Fruit fly (Drosophila melanogaster) whole organism, embryonic: ENCODE measurements around the gene GluProRS.

ENCODE experiments used
- Asciz ChIP-seq: fragments of 200-800 bp; sonication (Bioruptor generic); optimal IDR thresholded peaks from 2 replicates; lab custom pipeline; 2017; ENCODE audit warnings: missing biosample characterization, mild to moderate bottlenecking, missing genetic modification characterization, missing genetic modification reagents
- Atf6 ChIP-seq: fragments of 200-800 bp; sonication (Bioruptor generic); IDR thresholded peaks from 2 replicates; pipeline ENCODE4 v1.3.6; 2022; ENCODE audit warnings: missing biosample characterization, missing genetic modification characterization
- CG10366 ChIP-seq: fragments of 200-800 bp; sonication (Bioruptor generic); IDR thresholded peaks from 2 replicates; pipeline ENCODE4 v1.3.6; 2022; ENCODE audit warnings: missing biosample characterization, missing genetic modification characterization
- CG10979 ChIP-seq: fragments of 200-800 bp; sonication (Bioruptor generic); optimal IDR thresholded peaks from 2 replicates; lab custom pipeline; 2018; ENCODE audit warnings: missing biosample characterization, mild to moderate bottlenecking, missing genetic modification characterization, moderate library complexity
- CG11398 ChIP-seq: fragments of 200-800 bp; sonication (Bioruptor generic); optimal IDR thresholded peaks from 2 replicates; lab custom pipeline; 2016; ENCODE audit warnings: missing biosample characterization, missing genetic modification characterization
- CG13624 ChIP-seq: fragments of 200-800 bp; sonication (Bioruptor generic); optimal IDR thresholded peaks from 2 replicates; lab custom pipeline; 2016; ENCODE audit warnings: missing biosample characterization, missing genetic modification characterization
- CG15479 ChIP-seq: fragments of 200-800 bp; sonication (Bioruptor generic); optimal IDR thresholded peaks from 3 replicates; lab custom pipeline; 2019; ENCODE audit warnings: missing biosample characterization, mild to moderate bottlenecking, missing genetic modification characterization, moderate library complexity
- CG17568 ChIP-seq: fragments of 200-800 bp; sonication (Bioruptor generic); optimal IDR thresholded peaks from 2 replicates; lab custom pipeline; 2018; ENCODE audit warnings: missing biosample characterization, mild to moderate bottlenecking, missing genetic modification characterization, moderate library complexity
- CG18476 ChIP-seq: fragments of 200-800 bp; sonication (Bioruptor generic); optimal IDR thresholded peaks from 2 replicates; lab custom pipeline; 2016; ENCODE audit warnings: missing biosample characterization, mild to moderate bottlenecking, missing genetic modification characterization
- CG18764 ChIP-seq: fragments of 200-800 bp; sonication (Bioruptor generic); optimal IDR thresholded peaks from 3 replicates; lab custom pipeline; 2016; ENCODE audit warnings: missing biosample characterization, missing genetic modification characterization
- CG2120 ChIP-seq: fragments of 200-800 bp; sonication (Bioruptor generic); optimal IDR thresholded peaks from 3 replicates; lab custom pipeline; 2016; ENCODE audit warnings: missing biosample characterization, missing genetic modification characterization
- CG3065 ChIP-seq: fragments of 200-800 bp; sonication (Bioruptor generic); optimal IDR thresholded peaks from 2 replicates; lab custom pipeline; 2016; ENCODE audit warnings: missing biosample characterization, missing genetic modification characterization
- CG3163 ChIP-seq: fragments of 200-800 bp; sonication (Bioruptor generic); optimal IDR thresholded peaks from 3 replicates; lab custom pipeline; 2016; ENCODE audit warnings: missing biosample characterization, missing genetic modification characterization
- CG33557 ChIP-seq: fragments of 200-800 bp; sonication (Bioruptor generic); optimal IDR thresholded peaks from 2 replicates; lab custom pipeline; 2019; ENCODE audit warnings: missing biosample characterization, mild to moderate bottlenecking, missing genetic modification characterization, moderate library complexity
- CG3407 ChIP-seq: fragments of 200-800 bp; sonication (Bioruptor generic); optimal IDR thresholded peaks from 2 replicates; lab custom pipeline; 2018; ENCODE audit warnings: missing biosample characterization, mild to moderate bottlenecking, missing genetic modification characterization
- CG4820 ChIP-seq: fragments of 200-800 bp; sonication (Bioruptor generic); optimal IDR thresholded peaks from 3 replicates; lab custom pipeline; 2016; ENCODE audit warnings: missing biosample characterization, missing genetic modification characterization
- CG6689 ChIP-seq: fragments of 200-800 bp; sonication (Bioruptor generic); IDR thresholded peaks from 2 replicates; pipeline ENCODE4 v1.3.6; 2022; ENCODE audit warnings: missing biosample characterization, missing genetic modification characterization
- CG6791 ChIP-seq: fragments of 200-800 bp; sonication (Bioruptor generic); IDR thresholded peaks from 3 replicates; pipeline ENCODE4 v1.3.6; 2022; ENCODE audit warnings: missing biosample characterization, missing genetic modification characterization; ENCODE audit not compliant: partially characterized antibody
- CG6813 ChIP-seq: fragments of 200-800 bp; sonication (Bioruptor generic); optimal IDR thresholded peaks from 2 replicates; lab custom pipeline; 2017; ENCODE audit warnings: missing biosample characterization, missing genetic modification characterization, mild to moderate bottlenecking, moderate library complexity, missing genetic modification reagents
- CG8089 ChIP-seq: fragments of 200-800 bp; sonication (Bioruptor generic); optimal IDR thresholded peaks from 3 replicates; lab custom pipeline; 2016; ENCODE audit warnings: missing biosample characterization, missing genetic modification characterization
- CG8924 ChIP-seq: fragments of 200-800 bp; optimal IDR thresholded peaks from 3 replicates; lab custom pipeline; 2019; ENCODE audit warnings: missing biosample characterization, mild to moderate bottlenecking, missing genetic modification characterization, moderate library complexity
- D19A ChIP-seq: fragments of 200-800 bp; optimal IDR thresholded peaks from 3 replicates; lab custom pipeline; 2019; ENCODE audit warnings: missing biosample characterization, mild to moderate bottlenecking, missing genetic modification characterization, moderate library complexity
- D19B ChIP-seq: fragments of 200-800 bp; sonication (Bioruptor generic); optimal IDR thresholded peaks from 2 replicates; lab custom pipeline; 2017; ENCODE audit warnings: missing biosample characterization, mild to moderate bottlenecking, missing genetic modification characterization
- Dad ChIP-seq: fragments of 200-800 bp; sonication (Bioruptor generic); optimal IDR thresholded peaks from 3 replicates; lab custom pipeline; 2016; ENCODE audit warnings: missing biosample characterization, missing genetic modification characterization
- Dip2 ChIP-seq: fragments of 200-800 bp; sonication (Bioruptor generic); IDR thresholded peaks from 2 replicates; pipeline ENCODE4 v1.3.6; 2022; ENCODE audit warnings: missing biosample characterization, missing genetic modification characterization
- Ets65A ChIP-seq: fragments of 200-800 bp; sonication (Bioruptor generic); peaks from one replicate; lab custom pipeline; 2016; ENCODE audit warnings: missing biosample characterization, missing genetic modification characterization
- HLH54F ChIP-seq: fragments of 200-800 bp; sonication (Bioruptor generic); optimal IDR thresholded peaks from 3 replicates; lab custom pipeline; 2016; ENCODE audit warnings: missing biosample characterization, missing genetic modification characterization
- HLHmδ ChIP-seq: fragments of 200-800 bp; sonication (Bioruptor generic); optimal IDR thresholded peaks from 2 replicates; lab custom pipeline; 2018; ENCODE audit warnings: missing biosample characterization, mild to moderate bottlenecking, missing genetic modification characterization, moderate library complexity
- Jarid2 ChIP-seq: fragments of 200-800 bp; sonication (Bioruptor generic); optimal IDR thresholded peaks from 3 replicates; lab custom pipeline; 2017; ENCODE audit warnings: mild to moderate bottlenecking, missing biosample characterization, missing genetic modification reagents, missing genetic modification characterization
- MBD-R2 ChIP-seq: fragments of 200-800 bp; sonication (Bioruptor generic); IDR thresholded peaks from 2 replicates; pipeline ENCODE4 v1.3.6; 2022; ENCODE audit warnings: missing biosample characterization, missing genetic modification characterization
- Mad ChIP-seq: fragments of 200-800 bp; sonication (Bioruptor generic); optimal IDR thresholded peaks from 2 replicates; lab custom pipeline; 2016; ENCODE audit warnings: missing biosample characterization, missing genetic modification characterization
- NC2β ChIP-seq: fragments of 200-800 bp; sonication (Bioruptor generic); optimal IDR thresholded peaks from 2 replicates; lab custom pipeline; 2016; ENCODE audit warnings: missing biosample characterization, missing genetic modification characterization
- NfI ChIP-seq: fragments of 200-800 bp; sonication (Bioruptor generic); optimal IDR thresholded peaks from 3 replicates; lab custom pipeline; 2018; ENCODE audit warnings: missing biosample characterization, mild to moderate bottlenecking, missing genetic modification characterization, moderate library complexity
- Scr ChIP-seq: fragments of 200-800 bp; sonication (Bioruptor generic); IDR thresholded peaks from 2 replicates; pipeline ENCODE4 v1.3.6; 2022; ENCODE audit warnings: missing biosample characterization, missing genetic modification characterization; ENCODE audit not compliant: partially characterized antibody
- Side ChIP-seq: fragments of 200-800 bp; sonication (Bioruptor generic); optimal IDR thresholded peaks from 2 replicates; lab custom pipeline; 2016; ENCODE audit warnings: missing biosample characterization, missing genetic modification characterization
- Stat92E ChIP-seq, 3 experiments: fragments of >200 bp in 2 of 3; fragments of 200-800 bp in 1 of 3; sonication (Bioruptor generic) in 1 of 3; optimal IDR thresholded peaks; 2 replicates each; lab custom pipeline; 2017 to 2019; ENCODE audit warnings: missing biosample characterization in 3 of 3, missing genetic modification characterization in 3 of 3, mild to moderate bottlenecking in 1 of 3, moderate library complexity in 1 of 3
- ac ChIP-seq: fragments of 200-800 bp; sonication (Bioruptor generic); optimal IDR thresholded peaks from 3 replicates; lab custom pipeline; 2017; ENCODE audit warnings: missing biosample characterization, mild to moderate bottlenecking, missing genetic modification characterization
- cad ChIP-seq: fragments of >200 bp; optimal IDR thresholded peaks from 2 replicates; lab custom pipeline; 2017; ENCODE audit warnings: missing biosample characterization, missing genetic modification characterization
- gcm ChIP-seq: fragments of 200-800 bp; sonication (Bioruptor generic); optimal IDR thresholded peaks from 2 replicates; lab custom pipeline; 2019; ENCODE audit warnings: missing biosample characterization, mild to moderate bottlenecking, missing genetic modification characterization, moderate library complexity
- grau ChIP-seq: fragments of 200-800 bp; optimal IDR thresholded peaks from 3 replicates; lab custom pipeline; 2019; ENCODE audit warnings: missing biosample characterization, mild to moderate bottlenecking, missing genetic modification characterization, moderate library complexity
- grn ChIP-seq: fragments of 200-800 bp; sonication (Bioruptor generic); optimal IDR thresholded peaks from 3 replicates; lab custom pipeline; 2017; ENCODE audit warnings: missing biosample characterization, missing genetic modification characterization
- hbn ChIP-seq: fragments of 200-800 bp; sonication (Bioruptor generic); IDR thresholded peaks from 2 replicates; pipeline ENCODE4 v1.3.6; 2022; ENCODE audit warnings: missing biosample characterization, missing genetic modification characterization; ENCODE audit not compliant: partially characterized antibody
- hth ChIP-seq: fragments of >200 bp; optimal IDR thresholded peaks from 2 replicates; lab custom pipeline; 2017; ENCODE audit warnings: inconsistent platforms
- klu ChIP-seq: fragments of 200-800 bp; sonication (Bioruptor generic); IDR thresholded peaks from 2 replicates; pipeline ENCODE4 v1.3.6; 2022; ENCODE audit warnings: missing biosample characterization, missing genetic modification characterization
- kni ChIP-seq: fragments of 200-800 bp; sonication (Bioruptor generic); optimal IDR thresholded peaks from 3 replicates; lab custom pipeline; 2017; ENCODE audit warnings: mild to moderate bottlenecking, missing biosample characterization, missing genetic modification reagents, missing genetic modification characterization
- luna ChIP-seq: fragments of 200-800 bp; sonication (Bioruptor generic); optimal IDR thresholded peaks from 2 replicates; lab custom pipeline; 2016; ENCODE audit warnings: missing biosample characterization, missing genetic modification characterization
- psq ChIP-seq: fragments of 200-800 bp; sonication (Bioruptor generic); optimal IDR thresholded peaks from 2 replicates; lab custom pipeline; 2017; ENCODE audit warnings: missing biosample characterization, missing genetic modification characterization
- ranshi ChIP-seq: fragments of 200-800 bp; sonication (Bioruptor generic); IDR thresholded peaks from 2 replicates; pipeline ENCODE4 v1.3.6; 2022; ENCODE audit warnings: missing biosample characterization, missing genetic modification characterization
- ro ChIP-seq: fragments of 200-800 bp; sonication (Bioruptor generic); IDR thresholded peaks from 2 replicates; pipeline ENCODE4 v1.3.6; 2022; ENCODE audit warnings: missing biosample characterization, missing genetic modification characterization
- tio ChIP-seq: fragments of 200-800 bp; sonication (Bioruptor generic); optimal IDR thresholded peaks from 2 replicates; lab custom pipeline; 2017; ENCODE audit warnings: missing biosample characterization, missing genetic modification characterization, inconsistent platforms
- usp ChIP-seq: fragments of >200 bp; optimal IDR thresholded peaks from 2 replicates; lab custom pipeline; 2017; ENCODE audit warnings: missing biosample characterization, missing genetic modification characterization
- z ChIP-seq: fragments of 200-800 bp; sonication (Bioruptor generic); IDR thresholded peaks from 3 replicates; pipeline ENCODE4 v1.3.6; 2022; ENCODE audit warnings: missing biosample characterization, missing genetic modification characterization

The GluProRS gene

DNA sequence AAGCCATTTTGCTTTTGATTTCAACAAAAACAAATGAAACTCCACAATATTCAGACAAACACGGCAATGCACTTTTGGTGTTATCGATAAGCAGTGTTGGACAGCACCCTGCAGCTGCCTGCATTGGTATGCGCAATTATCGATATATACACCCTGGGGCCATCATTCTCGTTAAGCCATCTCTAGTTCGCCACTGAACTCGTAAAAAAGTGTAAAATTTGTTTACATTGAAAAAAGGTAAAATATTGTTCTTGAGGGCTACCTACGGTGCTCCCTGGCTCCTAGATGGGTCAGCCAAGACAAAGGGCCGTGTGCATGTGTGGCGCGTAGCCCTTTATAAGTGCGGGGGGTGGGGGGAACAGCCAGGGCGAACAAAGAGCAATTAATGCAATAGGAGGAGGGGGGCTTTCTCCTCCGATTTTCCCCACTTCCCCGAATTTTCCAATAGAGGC, 28.3 kb upstream of the GluProRS start, which contains the start of the genes CG13603 and CG5902 (continued):
- no peak for TF ChIP-seq psq (GFP tag; lab: Kevin White, UChicago)
- TF ChIP-seq Asciz, result no peak
- TF ChIP-seq CG6791 (GFP tag; lab: Robert Waterston, UW), result peak; percentile 79
- no peak for TF ChIP-seq tio (GFP tag; lab: Kevin White, UChicago)
- TF ChIP-seq z (GFP tag; lab: Robert Waterston, UW), result no peak
- no peak for TF ChIP-seq luna (GFP tag; lab: Kevin White, UChicago)
- TF ChIP-seq Dip2 (GFP tag; lab: Robert Waterston, UW), result no peak
- peak; percentile 73 for TF ChIP-seq Side (GFP tag; lab: Kevin White, UChicago)
- peak; percentile 4 for TF ChIP-seq CG18764
- peak; percentile 18 for TF ChIP-seq CG4820 (GFP tag; lab: Kevin White, UChicago)
- no peak for TF ChIP-seq cad
- no peak for TF ChIP-seq ac (GFP tag; lab: Kevin White, UChicago)
- no peak for TF ChIP-seq D19A
- TF ChIP-seq usp, result no peak
- TF ChIP-seq Dad (GFP tag; lab: Kevin White, UChicago), result peak; percentile 40
- no peak for TF ChIP-seq grau (tag; lab: Kevin White, UChicago)
- no peak for TF ChIP-seq grn
- no peak for TF ChIP-seq CG17568 (GFP tag; lab: Kevin White, UChicago)
- TF ChIP-seq Stat92E (GFP tag; optimal IDR thresholded peaks at IDR 0.05; lab: Kevin White, UChicago), result peak in 1 of 3 experiments; percentile 47
- no peak for TF ChIP-seq ro (GFP tag; lab: Robert Waterston, UW)
- peak; percentile 62 for TF ChIP-seq NC2β
- no peak for TF ChIP-seq NfI (GFP tag; lab: Kevin White, UChicago)
- TF ChIP-seq CG11398, result peak; percentile 59
- peak; percentile 71; the same call in 1 of the 2 replicates for TF ChIP-seq hbn
- peak; percentile 35 for TF ChIP-seq Mad (GFP tag; lab: Kevin White, UChicago)
- no peak for TF ChIP-seq kni (GFP tag; lab: Kevin White, UChicago)
- no peak for TF ChIP-seq Atf6
- TF ChIP-seq CG6813 (GFP tag; lab: Kevin White, UChicago), result no peak
- no peak for TF ChIP-seq Jarid2 (GFP tag; lab: Kevin White, UChicago)
- no peak for TF ChIP-seq CG33557 (GFP tag; lab: Kevin White, UChicago)
- no peak for TF ChIP-seq CG8924 (tag; lab: Kevin White, UChicago)
- no peak for TF ChIP-seq CG6689
- no peak for TF ChIP-seq klu (GFP tag; lab: Robert Waterston, UW)
- TF ChIP-seq CG2120 (GFP tag; lab: Kevin White, UChicago), result peak; percentile 72
- TF ChIP-seq CG13624, result peak; percentile 86
- peak; percentile 36 for TF ChIP-seq gcm (GFP tag; lab: Kevin White, UChicago)
- TF ChIP-seq Ets65A (GFP tag; lab: Kevin White, UChicago), result peak; percentile 92
- TF ChIP-seq Scr (GFP tag; lab: Robert Waterston, UW), result peak; percentile 82
- peak; percentile 10 for TF ChIP-seq CG3163 (GFP tag; lab: Kevin White, UChicago)
- TF ChIP-seq HLHmδ (GFP tag; lab: Kevin White, UChicago), result no peak
- TF ChIP-seq CG10979 (tag; lab: Kevin White, UChicago), result peak; percentile 29
- peak; percentile 37 for TF ChIP-seq CG10366 (GFP tag; lab: Robert Waterston, UW)
- TF ChIP-seq CG3407 (GFP tag; lab: Kevin White, UChicago), result no peak
- TF ChIP-seq HLH54F (GFP tag; lab: Kevin White, UChicago), result peak; percentile 63
- TF ChIP-seq CG3065, result no peak
- no peak for TF ChIP-seq D19B (GFP tag; lab: Kevin White, UChicago)
- TF ChIP-seq MBD-R2, result peak; percentile 93
- peak; percentile 0 for TF ChIP-seq CG8089 (GFP tag; lab: Kevin White, UChicago)
- no peak for TF ChIP-seq CG15479 (GFP tag; lab: Kevin White, UChicago)
- no peak for TF ChIP-seq hth (lab: Kevin White, UChicago)
- TF ChIP-seq ranshi (GFP tag; lab: Robert Waterston, UW), result 0 out of 2 replicates have a peak, but pooled peaks have one; percentile 6
- no peak for TF ChIP-seq CG18476
